Worm (Caenorhabditis elegans) whole organism, L3 larva: Measurements from ENCODE around the gene C55C3.3.

Experiments used
- ceh-82 ChIP-seq: fragments of 150-350 bp; optimal IDR thresholded peaks from 2 replicates; lab custom pipeline; 2014; ENCODE audit warnings: missing biosample characterization, missing genetic modification characterization
- elt-1 ChIP-seq: fragments of 150-350 bp; optimal IDR thresholded peaks from 2 replicates; lab custom pipeline; 2014; ENCODE audit warnings: missing biosample characterization, missing genetic modification characterization
- fkh-10 ChIP-seq: sonication (generic microtip); optimal IDR thresholded peaks from 2 replicates; lab custom pipeline; 2017; ENCODE audit warnings: missing biosample characterization, missing genetic modification reagents, missing genetic modification characterization
- fos-1 ChIP-seq: fragments of 150-350 bp; optimal IDR thresholded peaks from 2 replicates; lab custom pipeline; 2014; ENCODE audit warnings: missing biosample characterization, missing genetic modification characterization
- nhr-237 ChIP-seq: fragments of 150-350 bp; optimal IDR thresholded peaks from 2 replicates; lab custom pipeline; 2014; ENCODE audit warnings: missing biosample characterization, missing genetic modification characterization
- nhr-28 ChIP-seq: fragments of 150-350 bp; optimal IDR thresholded peaks from 2 replicates; lab custom pipeline; 2014; ENCODE audit warnings: missing biosample characterization, missing genetic modification characterization
- nhr-76 ChIP-seq: fragments of 150-350 bp; sonication (generic microtip); optimal IDR thresholded peaks from 5 replicates; lab custom pipeline; 2014; ENCODE audit warnings: missing biosample characterization, missing genetic modification characterization
- pha-4 ChIP-seq: fragments of 150-350 bp; optimal IDR thresholded peaks from 2 replicates; lab custom pipeline; 2014; ENCODE audit warnings: missing biosample characterization, missing genetic modification reagents, missing genetic modification characterization
- skn-1 ChIP-seq: fragments of 150-350 bp; optimal IDR thresholded peaks from 2 replicates; lab custom pipeline; 2014; ENCODE audit warnings: missing biosample characterization, missing genetic modification characterization
- snpc-4 ChIP-seq: fragments of 150-350 bp; optimal IDR thresholded peaks from 2 replicates; lab custom pipeline; 2014; ENCODE audit warnings: missing biosample characterization, missing genetic modification characterization
- unc-62 ChIP-seq: fragments of 150-350 bp; sonication (generic microtip); optimal IDR thresholded peaks from 4 replicates; lab custom pipeline; 2014; ENCODE audit warnings: missing biosample characterization, missing genetic modification reagents, missing genetic modification characterization
- ztf-11 ChIP-seq: fragments of 150-350 bp; optimal IDR thresholded peaks from 2 replicates; lab custom pipeline; 2014; ENCODE audit warnings: missing biosample characterization, missing genetic modification characterization

DNA sequence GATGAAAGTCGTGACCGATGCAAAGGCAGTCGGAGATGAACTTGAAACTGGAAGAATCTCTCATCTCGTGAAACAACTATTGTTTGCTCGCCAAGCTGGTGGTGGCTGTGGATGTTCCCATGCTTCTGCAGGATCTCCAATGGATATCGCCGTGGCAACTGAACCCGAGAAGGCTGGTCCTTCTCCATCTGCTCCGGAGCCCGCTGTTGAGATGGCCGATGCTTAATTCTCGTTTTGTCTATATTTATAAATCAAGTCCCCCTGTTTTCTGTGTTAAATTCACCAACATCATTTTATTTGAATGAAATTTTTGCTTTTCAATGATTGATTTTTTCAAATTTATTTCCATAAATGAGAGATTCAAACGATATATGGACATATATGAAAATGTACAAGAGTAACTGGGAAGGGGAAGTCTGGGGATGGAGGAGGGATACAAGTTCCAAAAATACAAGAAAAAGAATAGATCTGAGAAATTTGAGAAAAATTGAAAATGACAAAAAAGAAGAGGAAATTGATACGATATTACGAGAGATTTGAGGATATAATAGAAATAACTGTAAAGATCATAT is 34.2 kb upstream of the C55C3.3 start:
- TF ChIP-seq fkh-10 (GFP tag; lab: Kevin White, UChicago) (no peak), skn-1 (tag; lab: Kevin White, UChicago) (no peak), pha-4 (tag; lab: Kevin White, UChicago) (no peak), fos-1 (tag; lab: Kevin White, UChicago) (no peak), ztf-11 (tag; lab: Kevin White, UChicago) (no peak), snpc-4 (tag; lab: Kevin White, UChicago) (no peak), elt-1 (tag; lab: Kevin White, UChicago) (no peak), nhr-28 (tag; lab: Kevin White, UChicago) (no peak), nhr-76 (tag; lab: Kevin White, UChicago) (no peak), ceh-82 (no peak), unc-62 (GFP tag; lab: Kevin White, UChicago) (no peak), nhr-237 (tag; lab: Kevin White, UChicago) (no peak)
